Worm (Caenorhabditis elegans): Measurements from ENCODE around the gene ulp-2.

DNA sequence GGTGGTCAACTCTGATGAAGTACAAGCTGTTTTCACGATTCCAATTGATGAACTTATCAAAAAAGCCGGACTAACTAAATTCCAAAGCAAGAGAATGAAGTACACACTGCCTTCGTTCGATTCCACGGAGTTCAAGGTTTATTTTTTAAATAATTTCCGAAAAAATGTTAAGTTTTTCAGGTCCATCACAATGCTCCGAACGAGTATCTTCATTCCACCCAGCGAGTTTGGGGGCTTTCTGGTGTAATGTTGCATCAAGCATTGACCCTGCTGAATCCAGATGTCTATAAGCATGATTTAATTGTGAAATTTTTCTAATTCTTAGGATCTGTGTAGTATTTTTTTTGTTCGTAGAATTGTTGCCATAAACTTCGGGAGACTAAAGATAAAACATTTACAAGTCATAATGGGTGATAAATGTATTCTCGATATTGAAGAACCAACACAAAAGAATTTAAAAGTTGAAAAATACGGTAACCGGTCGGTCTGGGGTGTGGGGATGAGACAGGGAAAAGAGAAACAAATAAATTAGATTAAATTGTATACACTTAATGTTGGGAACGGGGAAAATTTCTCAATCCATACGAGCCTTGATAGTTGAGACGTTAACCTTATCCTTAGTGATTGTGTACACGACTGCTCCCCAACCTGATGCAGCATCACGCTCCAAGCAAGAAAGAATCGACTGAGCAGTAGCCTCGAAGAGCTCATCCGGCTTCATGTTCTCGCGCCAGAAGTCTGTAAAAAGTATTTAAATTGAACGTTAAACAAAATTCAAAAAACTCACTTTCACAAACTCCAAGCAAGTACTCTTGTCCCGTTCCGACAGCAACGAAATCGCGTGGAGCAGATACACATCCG, 5.3 kb downstream of the ulp-2 start:
- no peak for TF ChIP-seq Y48G9A.11 (GFP tag; IDR thresholded peaks at IDR 0.05)
- TF ChIP-seq nhr-11 (tag; optimal IDR thresholded peaks at IDR 0.05), result no peak
- no peak for TF ChIP-seq zfp-3 (GFP tag; conservative IDR thresholded peaks at IDR 0.05)
- TF ChIP-seq lin-1 (GFP tag; IDR thresholded peaks at IDR 0.05), result no peak
- no peak for TF ChIP-seq nhr-41 (GFP tag; IDR thresholded peaks at IDR 0.05)
- TF ChIP-seq nhr-6 (tag; optimal IDR thresholded peaks at IDR 0.05), result no peak
- TF ChIP-seq dpl-1 (GFP tag; optimal IDR thresholded peaks at IDR 0.05), result no peak
- no peak for TF ChIP-seq egl-27 (tag; optimal IDR thresholded peaks at IDR 0.05)
- no peak for TF ChIP-seq snpc-4 (tag; optimal IDR thresholded peaks at IDR 0.05)
- no peak for TF ChIP-seq fos-1 (tag; optimal IDR thresholded peaks at IDR 0.05)
- TF ChIP-seq unc-130 (GFP tag; optimal IDR thresholded peaks at IDR 0.05), result no peak
